Fruit fly (Drosophila melanogaster): ENCODE measurements around the gene wuho.

DNA sequence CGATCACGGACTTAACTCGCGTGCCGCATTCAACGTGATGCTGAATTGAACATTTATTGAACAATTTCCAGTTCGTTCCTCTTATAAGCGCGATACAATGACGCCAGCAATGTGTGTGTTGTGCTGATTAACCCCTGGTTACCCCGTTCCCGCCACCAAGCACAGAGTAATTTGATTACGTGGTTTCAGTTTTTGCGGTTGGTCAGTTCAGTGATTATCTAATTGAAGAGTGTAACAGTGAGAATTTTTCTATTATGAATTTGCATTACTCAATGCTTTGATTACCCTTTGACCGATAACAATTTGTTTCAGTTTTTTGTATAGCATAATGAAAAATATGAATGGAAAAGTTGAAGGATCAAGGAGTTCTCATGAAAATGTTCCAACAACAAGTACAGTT lies 49.8 kb downstream of the wuho start, which contains the start of gene CG3842:
- TF ChIP-seq OdsH (GFP tag; optimal IDR thresholded peaks at IDR 0.05) = no peak
- TF ChIP-seq lola (GFP tag; optimal IDR thresholded peaks at IDR 0.05) = no peak
- TF ChIP-seq CG9705 (GFP tag; optimal IDR thresholded peaks at IDR 0.05) = no peak
- no peak for TF ChIP-seq usp (GFP tag; optimal IDR thresholded peaks at IDR 0.05)
- TF ChIP-seq Dif (GFP tag; optimal IDR thresholded peaks at IDR 0.05; ENCODE audit: partially characterized antibody) = no peak
- TF ChIP-seq Dfd (GFP tag; optimal IDR thresholded peaks at IDR 0.05) = no peak

Measured in whole organism, wandering third instar larva.